Worm (Caenorhabditis elegans) whole organism, young adult: ENCODE measurements around the gene drd-1.

Experiments
- B0035.1 ChIP-seq: sonication (generic microtip); optimal IDR thresholded peaks from 2 replicates; lab custom pipeline; 2016; ENCODE audit warnings: missing genetic modification characterization, mild to moderate bottlenecking, missing compliant biosample characterization, missing genotype, missing genetic modification reagents
- C17E4.6 ChIP-seq: fragments of 200-800 bp; sonication (Bioruptor generic); IDR thresholded peaks from 2 replicates; pipeline ENCODE4 v1.3.6; 2022; ENCODE audit warnings: missing genetic modification reagents, missing genetic modification characterization, missing compliant biosample characterization
- F22D6.2 ChIP-seq: sonication (generic microtip); optimal IDR thresholded peaks from 2 replicates; lab custom pipeline; 2016; ENCODE audit warnings: mild to moderate bottlenecking, missing genetic modification characterization, missing compliant biosample characterization
- F39B2.1 ChIP-seq: fragments of 200-800 bp; sonication (Bioruptor generic); IDR thresholded peaks from 2 replicates; pipeline ENCODE4 v1.3.6; 2022; ENCODE audit warnings: missing genetic modification reagents, missing genetic modification characterization, missing compliant biosample characterization
- F49E8.2 ChIP-seq: sonication (generic microtip); optimal IDR thresholded peaks from 3 replicates; lab custom pipeline; 2017; ENCODE audit warnings: missing genetic modification characterization, mild to moderate bottlenecking, missing compliant biosample characterization, antibody characterized with exemption, moderate library complexity; ENCODE audit not compliant: insufficient read depth
- F52B5.7 ChIP-seq: sonication (generic microtip); optimal IDR thresholded peaks from 2 replicates; lab custom pipeline; 2016; ENCODE audit warnings: mild to moderate bottlenecking, missing genetic modification characterization, missing compliant biosample characterization
- F57C9.4 ChIP-seq: sonication (generic microtip); optimal IDR thresholded peaks from 2 replicates; lab custom pipeline; 2017; ENCODE audit warnings: mild to moderate bottlenecking, missing genetic modification characterization, missing compliant biosample characterization
- T07F8.4 ChIP-seq: sonication (generic microtip); optimal IDR thresholded peaks from 2 replicates; lab custom pipeline; 2016; ENCODE audit warnings: mild to moderate bottlenecking, missing genetic modification characterization, moderate library complexity, missing compliant biosample characterization
- Y53F4B.3 ChIP-seq: fragments of 200-800 bp; sonication (Bioruptor generic); IDR thresholded peaks from 2 replicates; pipeline ENCODE4 v1.3.6; 2022; ENCODE audit warnings: missing genetic modification reagents, missing genetic modification characterization, missing compliant biosample characterization
- Y95B8A.8 ChIP-seq: fragments of 200-800 bp; sonication (Bioruptor generic); IDR thresholded peaks from 2 replicates; pipeline ENCODE4 v1.3.6; 2022; ENCODE audit warnings: missing genetic modification reagents, missing genetic modification characterization, missing compliant biosample characterization
- ama-1 ChIP-seq, 3 experiments: fragments of 150-350 bp in 1 of 3; sonication (generic microtip) in 2 of 3; optimal IDR thresholded peaks; 2 replicates each; lab custom pipeline; 2014 to 2018; ENCODE audit warnings: missing biosample characterization in 2 of 3, missing genetic modification characterization in 2 of 3, missing genetic modification reagents in 2 of 3
- aptf-3 ChIP-seq: fragments of 200-800 bp; sonication (Bioruptor generic); IDR thresholded peaks from 2 replicates; pipeline ENCODE4 v1.3.6; 2022; ENCODE audit warnings: missing genetic modification characterization, missing compliant biosample characterization
- atf-7 ChIP-seq: sonication (generic microtip); optimal IDR thresholded peaks from 2 replicates; lab custom pipeline; 2017; ENCODE audit warnings: mild to moderate bottlenecking, missing genetic modification characterization, missing compliant biosample characterization
- attf-6 ChIP-seq: fragments of 200-800 bp; sonication (Bioruptor generic); IDR thresholded peaks from 2 replicates; pipeline ENCODE4 v1.3.6; 2022; ENCODE audit warnings: missing genetic modification reagents, missing genetic modification characterization, missing compliant biosample characterization
- bed-2 ChIP-seq: fragments of 200-800 bp; sonication (Bioruptor generic); IDR thresholded peaks from 2 replicates; pipeline ENCODE4 v1.3.6; 2022; ENCODE audit warnings: missing genetic modification reagents, missing genetic modification characterization, missing compliant biosample characterization
- cebp-2 ChIP-seq: fragments of 200-800 bp; sonication (Bioruptor generic); IDR thresholded peaks from 2 replicates; pipeline ENCODE4 v1.3.6; 2022; ENCODE audit warnings: missing genetic modification characterization, missing compliant biosample characterization
- ceh-100 ChIP-seq: fragments of 200-800 bp; sonication (Bioruptor generic); IDR thresholded peaks from 2 replicates; pipeline ENCODE4 v1.3.6; 2022; ENCODE audit warnings: missing genetic modification reagents, missing genetic modification characterization, missing compliant biosample characterization
- ceh-40 ChIP-seq: fragments of 200-800 bp; sonication (Bioruptor generic); IDR thresholded peaks from 2 replicates; pipeline ENCODE4 v1.3.6; 2022; ENCODE audit warnings: missing genetic modification characterization, missing compliant biosample characterization
- ceh-79 ChIP-seq: sonication (generic microtip); optimal IDR thresholded peaks from 2 replicates; lab custom pipeline; 2017; ENCODE audit warnings: mild to moderate bottlenecking, missing genetic modification characterization, missing compliant biosample characterization
- chd-7 ChIP-seq: sonication (generic microtip); optimal IDR thresholded peaks from 2 replicates; lab custom pipeline; 2016; ENCODE audit warnings: mild to moderate bottlenecking, missing genetic modification characterization, moderate library complexity, missing compliant biosample characterization
- dpff-1 ChIP-seq: sonication (generic microtip); optimal IDR thresholded peaks from 2 replicates; lab custom pipeline; 2017; ENCODE audit warnings: mild to moderate bottlenecking, missing genetic modification characterization, missing compliant biosample characterization
- efl-1 ChIP-seq: fragments of 150-350 bp; optimal IDR thresholded peaks from 2 replicates; lab custom pipeline; 2014; ENCODE audit warnings: missing biosample characterization, missing genetic modification reagents, missing genetic modification characterization
- ekl-4 ChIP-seq: fragments of 200-800 bp; sonication (Bioruptor generic); IDR thresholded peaks from 2 replicates; pipeline ENCODE4 v1.3.6; 2022; ENCODE audit warnings: missing genetic modification reagents, missing genetic modification characterization, missing compliant biosample characterization
- ets-4 ChIP-seq: fragments of 200-800 bp; sonication (Bioruptor generic); optimal IDR thresholded peaks from 2 replicates; lab custom pipeline; 2018; ENCODE audit warnings: mild to moderate bottlenecking, missing genetic modification characterization, missing compliant biosample characterization
- hlh-12 ChIP-seq: sonication (generic microtip); optimal IDR thresholded peaks from 2 replicates; lab custom pipeline; 2016; ENCODE audit warnings: missing genetic modification characterization, missing compliant biosample characterization
- hlh-26 ChIP-seq: fragments of 200-800 bp; sonication (Bioruptor generic); conservative IDR thresholded peaks from 2 replicates; pipeline ENCODE4 v1.3.6; 2022; ENCODE audit warnings: missing genetic modification reagents, missing genetic modification characterization, missing compliant biosample characterization
- hmg-20 ChIP-seq: fragments of 200-800 bp; sonication (Bioruptor generic); IDR thresholded peaks from 2 replicates; pipeline ENCODE4 v1.3.6; 2022; ENCODE audit warnings: missing genetic modification reagents, missing genetic modification characterization, missing compliant biosample characterization
- lin-35 ChIP-seq, 3 experiments: fragments of 150-350 bp in 2 of 3; sonication (generic microtip) in 1 of 3; optimal IDR thresholded peaks; 2 replicates each; lab custom pipeline; 2014 to 2018; ENCODE audit warnings: missing biosample characterization in 3 of 3, missing genetic modification characterization in 3 of 3, missing genetic modification reagents in 3 of 3
- lsy-27 ChIP-seq: sonication (generic microtip); optimal IDR thresholded peaks from 2 replicates; lab custom pipeline; 2017; ENCODE audit warnings: missing genetic modification characterization, mild to moderate bottlenecking, missing compliant biosample characterization, antibody characterized with exemption, missing genotype, borderline replicate concordance; ENCODE audit not compliant: insufficient read depth
- madf-3 ChIP-seq: fragments of 200-800 bp; sonication (Bioruptor generic); IDR thresholded peaks from 2 replicates; pipeline ENCODE4 v1.3.6; 2022; ENCODE audit warnings: missing genetic modification reagents, missing genetic modification characterization, missing compliant biosample characterization
- madf-8 ChIP-seq: fragments of 200-800 bp; sonication (Bioruptor generic); conservative IDR thresholded peaks from 2 replicates; pipeline ENCODE4 v1.3.6; 2022; ENCODE audit warnings: missing genetic modification reagents, missing genetic modification characterization, missing compliant biosample characterization
- mxl-1 ChIP-seq: sonication (generic microtip); optimal IDR thresholded peaks from 2 replicates; lab custom pipeline; 2016; ENCODE audit warnings: missing genetic modification characterization, missing compliant biosample characterization
- nfyb-1 ChIP-seq: fragments of 200-800 bp; sonication (Bioruptor generic); IDR thresholded peaks from 2 replicates; pipeline ENCODE4 v1.3.6; 2022; ENCODE audit warnings: missing genetic modification reagents, missing genetic modification characterization, missing compliant biosample characterization
- nhr-80 ChIP-seq: sonication (generic microtip); optimal IDR thresholded peaks from 2 replicates; lab custom pipeline; 2016; ENCODE audit warnings: missing genetic modification characterization, missing compliant biosample characterization
- repo-1 ChIP-seq: sonication (generic microtip); optimal IDR thresholded peaks from 2 replicates; lab custom pipeline; 2017; ENCODE audit warnings: mild to moderate bottlenecking, missing genetic modification characterization, missing compliant biosample characterization
- sea-2 ChIP-seq: fragments of 200-800 bp; sonication (Bioruptor generic); IDR thresholded peaks from 2 replicates; pipeline ENCODE4 v1.3.6; 2022; ENCODE audit warnings: missing genetic modification characterization, missing compliant biosample characterization
- sptf-2 ChIP-seq: fragments of 200-800 bp; sonication (Bioruptor generic); optimal IDR thresholded peaks from 2 replicates; lab custom pipeline; 2018; ENCODE audit warnings: mild to moderate bottlenecking, missing genetic modification characterization, missing compliant biosample characterization
- tlf-1 ChIP-seq: fragments of 200-800 bp; sonication (Bioruptor generic); optimal IDR thresholded peaks from 2 replicates; lab custom pipeline; 2018; ENCODE audit warnings: mild to moderate bottlenecking, missing genetic modification characterization, missing compliant biosample characterization
- ztf-18 ChIP-seq: sonication (generic microtip); optimal IDR thresholded peaks from 2 replicates; lab custom pipeline; 2016; ENCODE audit warnings: missing genotype, mild to moderate bottlenecking, missing genetic modification characterization, missing compliant biosample characterization

The drd-1 gene

ce11 chrII:8359350-8359749 is 28.5 kb upstream of the drd-1 start, which contains the start of gene col-77 (continued):
- TF ChIP-seq C17E4.6 (GFP tag; lab: Robert Waterston, UW) (no peak), F22D6.2 (tag; lab: Kevin White, UChicago) (no peak)

ce11 chrII:8360453-8360852 is 27.4 kb upstream of the drd-1 start, which contains the start of gene M195.2:
TSS of gene M195.2 (plus strand) at chrII:8360753.
- TF ChIP-seq bed-2 (GFP tag; lab: Robert Waterston, UW) = no peak
- TF ChIP-seq mxl-1 = no peak
- TF ChIP-seq lin-35 (GFP tag; optimal IDR thresholded peaks at IDR 0.05; lab: Kevin White, UChicago) = no peak
- TF ChIP-seq ceh-40 = no peak
- TF ChIP-seq F49E8.2 (tag; lab: Kevin White, UChicago) = no peak
- no peak for TF ChIP-seq ceh-79 (tag; lab: Kevin White, UChicago)
- no peak for TF ChIP-seq aptf-3
- no peak for TF ChIP-seq ets-4
- no peak for TF ChIP-seq nhr-80 (tag; lab: Kevin White, UChicago)
- TF ChIP-seq efl-1 (GFP tag; lab: Kevin White, UChicago) = no peak
- no peak for TF ChIP-seq ztf-18 (tag; lab: Kevin White, UChicago)
- no peak for TF ChIP-seq attf-6 (GFP tag; lab: Robert Waterston, UW)
- no peak for TF ChIP-seq sea-2 (GFP tag; lab: Robert Waterston, UW)
- TF ChIP-seq F52B5.7 (tag; lab: Kevin White, UChicago) = no peak

ce11 chrII:8369059-8369458 is 18.8 kb upstream of the drd-1 start, which contains the start of gene amt-3:
TSS of gene amt-3 (minus strand) at chrII:8369159.
- TF ChIP-seq hlh-26 (GFP tag; lab: Robert Waterston, UW) (no peak), hmg-20 (GFP tag; lab: Robert Waterston, UW) (no peak), F39B2.1 (GFP tag; lab: Robert Waterston, UW) (no peak), T07F8.4 (no peak), B0035.1 (tag; lab: Kevin White, UChicago) (no peak), hlh-12 (tag; lab: Kevin White, UChicago) (no peak), dpff-1 (no peak), Y53F4B.3 (GFP tag; lab: Robert Waterston, UW) (no peak), madf-3 (no peak), lsy-27 (tag; lab: Kevin White, UChicago) (no peak), F49E8.2 (tag; lab: Kevin White, UChicago) (no peak), sptf-2 (GFP tag; lab: Kevin White, UChicago) (no peak), Y95B8A.8 (no peak), F57C9.4 (no peak), tlf-1 (GFP tag; lab: Kevin White, UChicago) (no peak), repo-1 (no peak)

ce11 chrII:8370194-8370593 is 17.7 kb upstream of the drd-1 start:
- no peak for TF ChIP-seq ekl-4 (GFP tag; lab: Robert Waterston, UW)
- TF ChIP-seq atf-7 (tag; lab: Kevin White, UChicago) = no peak
- no peak for TF ChIP-seq chd-7 (tag; lab: Kevin White, UChicago)
- no peak for TF ChIP-seq T07F8.4
- no peak for TF ChIP-seq Y95B8A.8
- no peak for TF ChIP-seq ceh-100 (GFP tag; lab: Robert Waterston, UW)
- TF ChIP-seq cebp-2 = no peak
- TF ChIP-seq ama-1 (optimal IDR thresholded peaks at IDR 0.05; lab: Kevin White, UChicago) = no peak
- TF ChIP-seq ama-1 (GFP tag; optimal IDR thresholded peaks at IDR 0.05; lab: Kevin White, UChicago) = no peak
- no peak for TF ChIP-seq efl-1 (GFP tag; lab: Kevin White, UChicago)
- no peak for TF ChIP-seq madf-8 (GFP tag; lab: Robert Waterston, UW)
- TF ChIP-seq nfyb-1 (GFP tag; lab: Robert Waterston, UW) = no peak
